Fruit fly (Drosophila melanogaster): ENCODE measurements around the gene CG3592.

DNA sequence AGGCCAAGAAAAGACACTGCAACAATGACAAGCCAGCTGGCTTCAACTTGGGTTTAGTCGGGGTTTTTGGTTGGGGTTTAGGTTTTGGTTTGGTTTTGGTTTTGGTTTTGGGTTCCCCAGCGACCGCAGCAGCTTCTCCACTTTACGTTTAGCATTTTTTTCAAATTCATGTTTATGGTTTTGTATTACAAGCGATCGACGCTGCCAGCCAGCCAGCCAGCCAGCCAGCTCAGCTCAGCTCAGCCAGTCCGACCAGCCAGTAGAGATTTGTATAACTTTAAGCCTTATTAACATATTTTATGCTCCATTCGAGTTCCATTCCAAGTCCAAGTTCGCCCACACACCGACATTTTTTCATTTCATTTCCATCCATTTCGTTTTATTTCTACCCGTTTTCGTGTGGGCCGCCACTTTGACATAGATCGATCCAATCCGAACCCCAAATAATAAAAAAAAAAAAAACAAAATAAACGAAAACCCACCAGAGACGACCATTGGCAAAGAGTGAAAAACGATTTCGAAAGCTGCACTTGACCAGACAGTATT is 28.9 kb downstream of the CG3592 start:
- TF ChIP-seq CG13123 (GFP tag; optimal IDR thresholded peaks at IDR 0.05) (no peak), CG8765 (GFP tag; IDR thresholded peaks at IDR 0.05) (no peak), bab2 (GFP tag; optimal IDR thresholded peaks at IDR 0.05) (no peak)
